Worm (Caenorhabditis elegans): ENCODE measurements around the gene srz-99.

srz-99 gene

DNA sequence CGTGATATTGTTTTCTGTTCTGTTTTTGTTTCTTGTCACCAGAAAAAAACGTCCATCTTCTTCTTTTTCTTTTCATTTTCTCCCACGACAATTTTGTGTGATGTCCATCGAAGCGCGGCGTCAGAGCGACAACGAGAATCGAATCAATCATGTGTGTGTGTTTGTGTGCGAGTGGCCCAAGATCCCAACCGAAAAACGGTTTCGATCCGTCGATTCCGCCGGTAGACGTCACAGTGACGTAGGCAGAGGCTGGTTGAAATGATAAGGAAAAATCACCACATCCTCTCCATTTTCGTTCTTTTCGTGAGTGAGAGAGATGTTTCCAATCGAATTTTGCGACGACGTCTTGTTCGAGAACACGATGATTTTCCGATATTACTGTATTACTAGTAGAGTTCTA lies 50.5 kb downstream of the srz-99 start:
- TF ChIP-seq hlh-30 (tag; optimal IDR thresholded peaks at IDR 0.05; ENCODE audit: insufficient read depth) (no peak), ceh-24 (tag; optimal IDR thresholded peaks at IDR 0.05) (no peak), syd-9 (tag; optimal IDR thresholded peaks at IDR 0.05) (no peak), hlh-13 (GFP tag; optimal IDR thresholded peaks at IDR 0.05) (no peak), ceh-2 (tag; optimal IDR thresholded peaks at IDR 0.05) (no peak), pros-1 (tag; optimal IDR thresholded peaks at IDR 0.05) (no peak), ceh-31 (tag; optimal IDR thresholded peaks at IDR 0.05) (no peak), C08G9.2 (tag; optimal IDR thresholded peaks at IDR 0.05) (no peak), K02D7.2 (tag; optimal IDR thresholded peaks at IDR 0.05) (no peak), rnt-1 (tag; optimal IDR thresholded peaks at IDR 0.05) (no peak), ceh-48 (tag; optimal IDR thresholded peaks at IDR 0.05) (no peak), eyg-1 (tag; optimal IDR thresholded peaks at IDR 0.05) (no peak), npax-4 (tag; optimal IDR thresholded peaks at IDR 0.05) (no peak), nhr-232 (tag; optimal IDR thresholded peaks at IDR 0.05) (no peak), F13H6.1 (tag; optimal IDR thresholded peaks at IDR 0.05) (no peak), pag-3 (tag; optimal IDR thresholded peaks at IDR 0.05; ENCODE audit: borderline replicate concordance) (no peak), lin-11 (tag; optimal IDR thresholded peaks at IDR 0.05) (no peak), odd-2 (tag; optimal IDR thresholded peaks at IDR 0.05) (no peak), unc-42 (tag; optimal IDR thresholded peaks at IDR 0.05) (no peak)
